Worm (Caenorhabditis elegans) whole organism, L2 larva: ENCODE data around the gene T25E4.2.

Experiments used
- gmeb-1 ChIP-seq: fragments of 150-350 bp; optimal IDR thresholded peaks from 2 replicates; lab custom pipeline; 2014; ENCODE audit warnings: missing biosample characterization, missing genetic modification characterization
- ztf-1 ChIP-seq: fragments of 200-800 bp; sonication (Bioruptor generic); conservative IDR thresholded peaks from 2 replicates; pipeline ENCODE4 v1.3.6; 2022; ENCODE audit warnings: missing genetic modification characterization, missing compliant biosample characterization

ce11 chrII:5604441-5604840 is 22.2 kb upstream of the T25E4.2 start:
- no peak for TF ChIP-seq gmeb-1
- TF ChIP-seq ztf-1 (GFP tag; lab: Robert Waterston, UW) = no peak
